Worm (Caenorhabditis elegans): ENCODE data around the gene rpn-12.

The rpn-12 gene

ce11 chrII:11694432-11694831 is 41.5 kb downstream of the rpn-12 start (continued):
- TF ChIP-seq unc-62 (GFP tag; optimal IDR thresholded peaks at IDR 0.05): no peak
- no peak for TF ChIP-seq elt-1 (tag; optimal IDR thresholded peaks at IDR 0.05)
- no peak for TF ChIP-seq ZK546.5 (tag; optimal IDR thresholded peaks at IDR 0.05)
- peak; percentile 45 for TF ChIP-seq nfya-1 (tag; optimal IDR thresholded peaks at IDR 0.05; ENCODE audit: insufficient read depth)
- TF ChIP-seq snpc-4 (tag; optimal IDR thresholded peaks at IDR 0.05): peak; percentile 56
- TF ChIP-seq lin-15B (tag; optimal IDR thresholded peaks at IDR 0.05): peak; percentile 31
- no peak for TF ChIP-seq nhr-11 (tag; optimal IDR thresholded peaks at IDR 0.05)
- TF ChIP-seq ceh-9 (tag; optimal IDR thresholded peaks at IDR 0.05): no peak
- TF ChIP-seq jun-1 (tag; optimal IDR thresholded peaks at IDR 0.05): no peak
- peak; percentile 40 for TF ChIP-seq lin-39 (tag; optimal IDR thresholded peaks at IDR 0.05)
- no peak for TF ChIP-seq fkh-2 (tag; optimal IDR thresholded peaks at IDR 0.05)
- no peak for TF ChIP-seq nhr-237 (tag; optimal IDR thresholded peaks at IDR 0.05)
- no peak for TF ChIP-seq nhr-25 (tag; optimal IDR thresholded peaks at IDR 0.05)
- TF ChIP-seq R02D3.7 (tag; optimal IDR thresholded peaks at IDR 0.05): no peak
- TF ChIP-seq aly-2 (tag; optimal IDR thresholded peaks at IDR 0.05): no peak
- TF ChIP-seq nhr-12 (tag; optimal IDR thresholded peaks at IDR 0.05): no peak
- no peak for TF ChIP-seq daf-12 (tag; optimal IDR thresholded peaks at IDR 0.05)
- no peak for TF ChIP-seq ztf-11 (tag; optimal IDR thresholded peaks at IDR 0.05)

ce11 chrII:11695161-11695944 is 42.4 kb downstream of the rpn-12 start, which contains the start of gene tars-1:
Gene tars-1, minus strand, starts transcription at chrII:11695657.
- peak; percentile 21 for TF ChIP-seq nhr-23 (tag; optimal IDR thresholded peaks at IDR 0.05)

ce11 chrII:11695945-11696270 is 43.0 kb downstream of the rpn-12 start, which contains the start of gene xpf-1:
Gene xpf-1, plus strand, starts transcription at chrII:11696171.
- no peak for TF ChIP-seq aly-2 (tag; optimal IDR thresholded peaks at IDR 0.05)
- TF ChIP-seq unc-62 (GFP tag; optimal IDR thresholded peaks at IDR 0.05): no peak
- no peak for TF ChIP-seq nhr-25 (tag; optimal IDR thresholded peaks at IDR 0.05)
- no peak for TF ChIP-seq ZK546.5 (tag; optimal IDR thresholded peaks at IDR 0.05)
- no peak for TF ChIP-seq jun-1 (tag; optimal IDR thresholded peaks at IDR 0.05)
- no peak for TF ChIP-seq pha-4 (tag; optimal IDR thresholded peaks at IDR 0.05)
- no peak for TF ChIP-seq snpc-4 (tag; optimal IDR thresholded peaks at IDR 0.05)
- TF ChIP-seq zag-1 (tag; optimal IDR thresholded peaks at IDR 0.05): no peak
- TF ChIP-seq pqm-1 (tag; optimal IDR thresholded peaks at IDR 0.05): no peak
- no peak for TF ChIP-seq nhr-12 (tag; optimal IDR thresholded peaks at IDR 0.05)
- TF ChIP-seq ama-1 (optimal IDR thresholded peaks at IDR 0.05): no peak

- no peak for TF ChIP-seq nhr-76 (tag; optimal IDR thresholded peaks at IDR 0.05)
- no peak for TF ChIP-seq nhr-23 (tag; optimal IDR thresholded peaks at IDR 0.05)
- no peak for TF ChIP-seq unc-39 (tag; optimal IDR thresholded peaks at IDR 0.05)
- no peak for TF ChIP-seq ztf-11 (tag; optimal IDR thresholded peaks at IDR 0.05)
These were observed 47.3 kb downstream of the rpn-12 start, which contains the start of gene inos-1 for ce11 chrII:11700200-11700599. Gene inos-1, minus strand, starts transcription at chrII:11700300.

ce11 chrII:11700635-11701034 is 47.7 kb downstream of the rpn-12 start:
- TF ChIP-seq nhr-25 (tag; optimal IDR thresholded peaks at IDR 0.05) (no peak), ceh-16 (tag; optimal IDR thresholded peaks at IDR 0.05) (no peak), pha-4 (tag; optimal IDR thresholded peaks at IDR 0.05) (no peak), unc-39 (tag; optimal IDR thresholded peaks at IDR 0.05) (no peak), fkh-2 (tag; optimal IDR thresholded peaks at IDR 0.05) (no peak), nhr-43 (tag; optimal IDR thresholded peaks at IDR 0.05; ENCODE audit: poor library complexity, severe bottlenecking) (no peak)
